Fruit fly (Drosophila melanogaster) whole organism: ENCODE data around the gene CG8460.

Experiments used
- CG8478 ChIP-seq: fragments of >200 bp; optimal IDR thresholded peaks from 2 replicates; lab custom pipeline; 2018; ENCODE audit warnings: inconsistent platforms
- Dll ChIP-seq: fragments of >200 bp; optimal IDR thresholded peaks from 2 replicates; lab custom pipeline; 2017
- usp ChIP-seq: fragments of >200 bp; optimal IDR thresholded peaks from 2 replicates; lab custom pipeline; 2017; ENCODE audit warnings: missing biosample characterization, missing genetic modification characterization, mixed read lengths

dm6 chr2L:8198757-8199156 lies 1.8 kb downstream of the CG8460 start, which contains the start of gene PGAP5:
- TF ChIP-seq CG8478 (lab: Kevin White, UChicago) (no peak), usp (GFP tag; lab: Kevin White, UChicago) (no peak), Dll (lab: Kevin White, UChicago) (no peak)
